Worm (Caenorhabditis elegans) whole organism, L4 larva: ENCODE results near the gene npp-5.

ENCODE experiments used
- egl-27 ChIP-seq: sonication (generic microtip); optimal IDR thresholded peaks from 3 replicates; lab custom pipeline; 2017; ENCODE audit warnings: missing biosample characterization, missing genetic modification reagents, missing genetic modification characterization
- nhr-102 ChIP-seq: sonication (generic microtip); optimal IDR thresholded peaks from 2 replicates; lab custom pipeline; 2016; ENCODE audit warnings: mild to moderate bottlenecking, missing genetic modification characterization, moderate library complexity, missing compliant biosample characterization
- nhr-11 ChIP-seq: fragments of 150-350 bp; optimal IDR thresholded peaks from 2 replicates; lab custom pipeline; 2014; ENCODE audit warnings: missing biosample characterization, missing genetic modification characterization
- nhr-237 ChIP-seq: sonication (generic microtip); optimal IDR thresholded peaks from 2 replicates; lab custom pipeline; 2017; ENCODE audit warnings: missing biosample characterization, missing genetic modification characterization
- saeg-2 ChIP-seq: fragments of 200-800 bp; sonication (Bioruptor generic); IDR thresholded peaks from 2 replicates; pipeline ENCODE4 v1.3.6; 2022; ENCODE audit warnings: missing genetic modification reagents, missing genetic modification characterization, missing compliant biosample characterization

ce11 chrII:11646276-11646797, 46.7 kb upstream of the npp-5 start, which contains the start of gene ghi-1:
- no peak for TF ChIP-seq nhr-11
- TF ChIP-seq egl-27: no peak
- TF ChIP-seq saeg-2 (GFP tag; lab: Robert Waterston, UW): no peak
- no peak for TF ChIP-seq nhr-237 (tag; lab: Kevin White, UChicago)
- no peak for TF ChIP-seq nhr-102 (tag; lab: Kevin White, UChicago)
